Fruit fly (Drosophila melanogaster) Kc167 (cell line): Measurements from ENCODE around the gene Ptp99A.

Experiments used
- Myc ChIP-seq: fragments of >200 bp; optimal IDR thresholded peaks from 2 replicates; lab custom pipeline; 2017; ENCODE audit warnings: missing external identifiers
- Sin3A ChIP-seq: fragments of >200 bp; optimal IDR thresholded peaks from 2 replicates; lab custom pipeline; 2018; ENCODE audit warnings: missing external identifiers
- insv ChIP-seq: fragments of >200 bp; optimal IDR thresholded peaks from 3 replicates; lab custom pipeline; 2018; ENCODE audit warnings: missing external identifiers
- psq ChIP-seq: fragments of >200 bp; optimal IDR thresholded peaks from 2 replicates; lab custom pipeline; 2017; ENCODE audit warnings: missing external identifiers
- ttk ChIP-seq: sonication (Bioruptor generic); optimal IDR thresholded peaks from 2 replicates; lab custom pipeline; 2017; ENCODE audit warnings: missing external identifiers

DNA sequence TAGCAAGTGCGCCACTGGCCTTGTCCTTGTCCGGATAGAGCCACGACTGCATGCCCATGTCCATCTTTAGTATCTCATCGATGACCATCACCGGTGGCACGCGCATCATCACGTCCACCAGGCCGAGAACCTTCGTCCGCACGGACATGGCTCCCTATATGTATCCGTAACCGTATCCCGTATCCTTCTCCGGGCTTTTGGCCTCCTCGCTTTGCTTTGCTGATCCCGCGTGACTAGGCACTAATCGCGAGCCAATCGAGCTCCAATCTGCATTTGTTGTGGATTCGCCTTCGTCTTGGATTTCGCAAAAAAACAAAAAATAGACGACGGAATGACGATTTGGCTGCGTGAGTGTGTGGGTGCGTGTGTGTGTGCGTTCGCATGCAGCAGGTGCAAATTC is 125.5 kb downstream of the Ptp99A start:
- TF ChIP-seq ttk (lab: Kevin White, UChicago) (no peak), insv (lab: Kevin White, UChicago) (no peak), psq (lab: Kevin White, UChicago) (no peak), Sin3A (lab: Kevin White, UChicago) (no peak), Myc (lab: Kevin White, UChicago) (no peak)
